Worm (Caenorhabditis elegans) whole organism, mixed stage, embryonic: Measurements from ENCODE around the gene col-74.
A peak's percentile ranks its signal among the peaks of the same experiment; 100 is the strongest.

Experiments
- M03D4.4 ChIP-seq: sonication (generic microtip); optimal IDR thresholded peaks from 2 replicates; lab custom pipeline; 2017; ENCODE audit warnings: mild to moderate bottlenecking, missing genetic modification characterization, missing compliant biosample characterization
- bed-3 ChIP-seq: fragments of 200-800 bp; sonication (Bioruptor generic); optimal IDR thresholded peaks from 3 replicates; lab custom pipeline; 2018; ENCODE audit warnings: mild to moderate bottlenecking, missing genetic modification characterization, moderate library complexity, missing compliant biosample characterization
- blmp-1 ChIP-seq: fragments of 150-350 bp; optimal IDR thresholded peaks from 2 replicates; lab custom pipeline; 2014; ENCODE audit warnings: missing biosample characterization, missing genetic modification characterization
- ceh-39 ChIP-seq: fragments of 150-350 bp; optimal IDR thresholded peaks from 2 replicates; lab custom pipeline; 2014; ENCODE audit warnings: missing biosample characterization, missing genetic modification characterization
- ceh-43 ChIP-seq: fragments of 200-800 bp; sonication (Bioruptor generic); optimal IDR thresholded peaks from 2 replicates; lab custom pipeline; 2018; ENCODE audit warnings: mild to moderate bottlenecking, missing genetic modification characterization, moderate library complexity, missing compliant biosample characterization
- ceh-83 ChIP-seq: fragments of 200-800 bp; sonication (Bioruptor generic); optimal IDR thresholded peaks from 2 replicates; lab custom pipeline; 2018; ENCODE audit warnings: mild to moderate bottlenecking, missing genetic modification characterization, missing compliant biosample characterization
- ces-1 ChIP-seq: fragments of 150-350 bp; optimal IDR thresholded peaks from 2 replicates; lab custom pipeline; 2014; ENCODE audit warnings: missing biosample characterization, missing genetic modification reagents, missing genetic modification characterization
- cnd-1 ChIP-seq: fragments of 200-800 bp; sonication (Bioruptor generic); optimal IDR thresholded peaks from 2 replicates; lab custom pipeline; 2018; ENCODE audit warnings: mild to moderate bottlenecking, missing genetic modification characterization, missing compliant biosample characterization
- drap-1 ChIP-seq: fragments of 200-800 bp; sonication (Bioruptor generic); optimal IDR thresholded peaks from 3 replicates; lab custom pipeline; 2018; ENCODE audit warnings: mild to moderate bottlenecking, missing genetic modification characterization, missing compliant biosample characterization
- elt-1 ChIP-seq: sonication (generic microtip); optimal IDR thresholded peaks from 2 replicates; lab custom pipeline; 2017; ENCODE audit warnings: missing genetic modification characterization, mild to moderate bottlenecking, missing compliant biosample characterization, antibody characterized with exemption, moderate library complexity, borderline replicate concordance; ENCODE audit not compliant: insufficient read depth
- elt-3 ChIP-seq: fragments of 150-350 bp; optimal IDR thresholded peaks from 2 replicates; lab custom pipeline; 2014; ENCODE audit warnings: missing biosample characterization, missing genetic modification characterization
- flh-1 ChIP-seq: fragments of 200-800 bp; sonication (Bioruptor generic); optimal IDR thresholded peaks from 2 replicates; lab custom pipeline; 2018; ENCODE audit warnings: mild to moderate bottlenecking, missing genetic modification characterization, moderate library complexity, missing compliant biosample characterization
- ham-2 ChIP-seq: fragments of 200-800 bp; sonication (Bioruptor generic); optimal IDR thresholded peaks from 2 replicates; lab custom pipeline; 2018; ENCODE audit warnings: mild to moderate bottlenecking, missing genetic modification characterization, missing compliant biosample characterization
- hlh-1 ChIP-seq: fragments of 150-350 bp; optimal IDR thresholded peaks from 2 replicates; lab custom pipeline; 2014; ENCODE audit warnings: missing biosample characterization, missing genetic modification reagents, missing genetic modification characterization
- lin-13 ChIP-seq: fragments of 150-350 bp; optimal IDR thresholded peaks from 2 replicates; lab custom pipeline; 2014; ENCODE audit warnings: missing biosample characterization, missing genetic modification characterization
- lin-32 ChIP-seq: fragments of 200-800 bp; sonication (Bioruptor generic); optimal IDR thresholded peaks from 2 replicates; lab custom pipeline; 2018; ENCODE audit warnings: mild to moderate bottlenecking, missing genetic modification characterization, missing compliant biosample characterization
- lsy-2 ChIP-seq: fragments of 150-350 bp; optimal IDR thresholded peaks from 2 replicates; lab custom pipeline; 2014; ENCODE audit warnings: missing biosample characterization, missing genetic modification characterization
- mab-5 ChIP-seq: fragments of 150-350 bp; optimal IDR thresholded peaks from 2 replicates; lab custom pipeline; 2014; ENCODE audit warnings: missing biosample characterization, missing genetic modification characterization
- mep-1 ChIP-seq: fragments of 150-350 bp; optimal IDR thresholded peaks from 2 replicates; lab custom pipeline; 2017; ENCODE audit warnings: missing biosample characterization, missing genetic modification reagents, missing genetic modification characterization, inconsistent platforms
- mls-2 ChIP-seq: sonication (generic microtip); optimal IDR thresholded peaks from 2 replicates; lab custom pipeline; 2016; ENCODE audit warnings: mild to moderate bottlenecking, missing genetic modification characterization, moderate library complexity, missing compliant biosample characterization
- nhr-12 ChIP-seq: fragments of 150-350 bp; optimal IDR thresholded peaks from 2 replicates; lab custom pipeline; 2014; ENCODE audit warnings: missing biosample characterization, missing genetic modification characterization
- nhr-2 ChIP-seq: fragments of 150-350 bp; optimal IDR thresholded peaks from 2 replicates; lab custom pipeline; 2014; ENCODE audit warnings: missing biosample characterization, missing genetic modification characterization
- nhr-237 ChIP-seq: fragments of 150-350 bp; optimal IDR thresholded peaks from 2 replicates; lab custom pipeline; 2014; ENCODE audit warnings: missing biosample characterization, missing genetic modification characterization
- nhr-28 ChIP-seq: fragments of 150-350 bp; optimal IDR thresholded peaks from 2 replicates; lab custom pipeline; 2014; ENCODE audit warnings: missing biosample characterization, missing genetic modification characterization
- nhr-76 ChIP-seq: sonication (generic microtip); optimal IDR thresholded peaks from 2 replicates; lab custom pipeline; 2017; ENCODE audit warnings: missing biosample characterization, missing genetic modification characterization
- pha-4 ChIP-seq: fragments of 150-350 bp; optimal IDR thresholded peaks from 2 replicates; lab custom pipeline; 2018; ENCODE audit warnings: missing biosample characterization, missing genetic modification reagents, missing genetic modification characterization
- sem-2 ChIP-seq: fragments of 200-800 bp; sonication (Bioruptor generic); optimal IDR thresholded peaks from 2 replicates; lab custom pipeline; 2018; ENCODE audit warnings: mild to moderate bottlenecking, missing genetic modification characterization, missing compliant biosample characterization
- snpc-4 ChIP-seq: fragments of 150-350 bp; optimal IDR thresholded peaks from 2 replicates; lab custom pipeline; 2014; ENCODE audit warnings: missing biosample characterization, missing genetic modification characterization
- sptf-1 ChIP-seq: sonication (generic microtip); optimal IDR thresholded peaks from 2 replicates; lab custom pipeline; 2017; ENCODE audit warnings: mild to moderate bottlenecking, missing genetic modification characterization, moderate library complexity, missing compliant biosample characterization
- tbx-8 ChIP-seq: fragments of 200-800 bp; sonication (Bioruptor generic); optimal IDR thresholded peaks from 2 replicates; lab custom pipeline; 2018; ENCODE audit warnings: mild to moderate bottlenecking, missing genetic modification characterization, moderate library complexity, missing compliant biosample characterization
- unc-120 ChIP-seq: sonication (generic microtip); optimal IDR thresholded peaks from 2 replicates; lab custom pipeline; 2017; ENCODE audit warnings: missing genetic modification characterization, missing compliant biosample characterization; ENCODE audit not compliant: poor library complexity, severe bottlenecking
- unc-39 ChIP-seq: fragments of 150-350 bp; optimal IDR thresholded peaks from 2 replicates; lab custom pipeline; 2014; ENCODE audit warnings: missing biosample characterization, missing genetic modification characterization
- unc-62 ChIP-seq: fragments of 150-350 bp; optimal IDR thresholded peaks from 2 replicates; lab custom pipeline; 2014; ENCODE audit warnings: missing biosample characterization, missing genetic modification reagents, missing genetic modification characterization
- zip-8 ChIP-seq: fragments of 150-350 bp; optimal IDR thresholded peaks from 2 replicates; lab custom pipeline; 2014; ENCODE audit warnings: missing biosample characterization, missing genetic modification characterization
- ztf-11 ChIP-seq: fragments of 150-350 bp; optimal IDR thresholded peaks from 2 replicates; lab custom pipeline; 2014; ENCODE audit warnings: missing biosample characterization, missing genetic modification characterization

The col-74 gene

ce11 chrII:5836153-5836719 is 6.1 kb downstream of the col-74 start, which contains the start of gene fzo-1:
fzo-1 (minus strand) TSS chrII:5836203.
- TF ChIP-seq drap-1 = no peak
- no peak for TF ChIP-seq M03D4.4 (tag; lab: Kevin White, UChicago)
- no peak for TF ChIP-seq tbx-8
- no peak for TF ChIP-seq nhr-2 (tag; lab: Kevin White, UChicago)
- TF ChIP-seq mab-5 (tag; lab: Kevin White, UChicago) = no peak
- TF ChIP-seq zip-8 (tag; lab: Kevin White, UChicago) = no peak
- TF ChIP-seq mls-2 (tag; lab: Kevin White, UChicago) = no peak
- TF ChIP-seq elt-1 (tag; lab: Kevin White, UChicago) = no peak
- TF ChIP-seq ceh-83 (GFP tag; lab: Kevin White, UChicago) = peak; percentile 59
- no peak for TF ChIP-seq lin-13 (tag; lab: Kevin White, UChicago)
- no peak for TF ChIP-seq ceh-43
- peak; percentile 32 for TF ChIP-seq cnd-1 (tag; lab: Kevin White, UChicago)
- no peak for TF ChIP-seq blmp-1
- peak; percentile 20 for TF ChIP-seq ceh-39 (tag; lab: Kevin White, UChicago)
- TF ChIP-seq hlh-1 (tag; lab: Kevin White, UChicago) = no peak
- TF ChIP-seq unc-39 (tag; lab: Kevin White, UChicago) = no peak
- no peak for TF ChIP-seq sptf-1 (tag; lab: Kevin White, UChicago)
- no peak for TF ChIP-seq nhr-28 (tag; lab: Kevin White, UChicago)
- no peak for TF ChIP-seq snpc-4 (tag; lab: Kevin White, UChicago)
- no peak for TF ChIP-seq flh-1 (GFP tag; lab: Kevin White, UChicago)
- TF ChIP-seq nhr-237 (tag; lab: Kevin White, UChicago) = peak; percentile 38
- no peak for TF ChIP-seq ztf-11 (tag; lab: Kevin White, UChicago)
- peak; percentile 82 for TF ChIP-seq ces-1 (GFP tag; lab: Kevin White, UChicago)
- TF ChIP-seq unc-62 (GFP tag; lab: Kevin White, UChicago) = no peak
- TF ChIP-seq nhr-12 (tag; lab: Kevin White, UChicago) = no peak
- TF ChIP-seq unc-120 (tag; lab: Kevin White, UChicago) = peak; percentile 34
- TF ChIP-seq nhr-76 = no peak
- TF ChIP-seq mep-1 (tag; lab: Kevin White, UChicago) = no peak
- TF ChIP-seq lin-32 (GFP tag; lab: Kevin White, UChicago) = no peak
- TF ChIP-seq lsy-2 (tag; lab: Kevin White, UChicago) = peak; percentile 32
- peak; percentile 19 for TF ChIP-seq bed-3 (GFP tag; lab: Kevin White, UChicago)
- no peak for TF ChIP-seq elt-3 (tag; lab: Kevin White, UChicago)
- no peak for TF ChIP-seq pha-4 (tag; lab: Kevin White, UChicago)
- no peak for TF ChIP-seq ham-2 (GFP tag; lab: Kevin White, UChicago)
- TF ChIP-seq sem-2 (GFP tag; lab: Kevin White, UChicago) = no peak

- TF ChIP-seq snpc-4 (tag; lab: Kevin White, UChicago) (no peak), unc-62 (GFP tag; lab: Kevin White, UChicago) (no peak), ces-1 (GFP tag; lab: Kevin White, UChicago) (no peak), ceh-39 (tag; lab: Kevin White, UChicago) (no peak), blmp-1 (no peak), bed-3 (GFP tag; lab: Kevin White, UChicago) (no peak), pha-4 (tag; lab: Kevin White, UChicago) (no peak), cnd-1 (tag; lab: Kevin White, UChicago) (no peak), nhr-12 (tag; lab: Kevin White, UChicago) (no peak), M03D4.4 (tag; lab: Kevin White, UChicago) (no peak), ceh-43 (no peak), ham-2 (GFP tag; lab: Kevin White, UChicago) (no peak), drap-1 (no peak), nhr-28 (tag; lab: Kevin White, UChicago) (no peak)
Measured at ce11 chrII:5838453-5838852, 8.3 kb downstream of the col-74 start, which contains the start of gene ZK1248.15. ZK1248.15 (minus strand) TSS chrII:5838553.

DNA sequence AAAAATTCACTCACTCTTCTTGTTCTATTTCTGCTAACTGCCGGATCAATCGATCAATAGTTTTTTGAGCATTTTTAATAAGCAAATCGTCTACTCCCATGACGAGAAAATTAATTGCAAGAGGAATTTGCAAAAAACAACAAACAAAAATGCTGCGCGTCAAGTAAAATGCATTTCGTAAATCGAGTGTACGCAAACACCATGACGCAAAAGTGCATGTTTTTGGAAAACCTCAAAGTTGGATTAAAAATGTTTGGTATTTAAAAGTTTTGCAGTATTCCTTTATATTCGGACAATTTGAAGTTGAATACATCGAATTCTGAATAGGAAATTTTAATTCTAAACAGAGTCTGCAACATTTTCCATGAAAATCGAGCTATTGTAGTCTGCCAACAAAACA is 9.1 kb downstream of the col-74 start, which contains the start of gene ZK1248.19:
ZK1248.19 (minus strand) TSS at position 188 of the 400 bp plus-strand sequence.
- TF ChIP-seq ham-2 (GFP tag; lab: Kevin White, UChicago) (no peak), ces-1 (GFP tag; lab: Kevin White, UChicago) (peak; percentile 41), tbx-8 (no peak), hlh-1 (tag; lab: Kevin White, UChicago) (peak; percentile 16), nhr-237 (tag; lab: Kevin White, UChicago) (peak; percentile 7)
